Worm (Caenorhabditis elegans) whole organism, L4 larva: ENCODE results near the gene eral-1.
A peak's percentile ranks its signal among the peaks of the same experiment; 100 is the strongest.

ENCODE experiments used
- F49E8.2 ChIP-seq: sonication (generic microtip); optimal IDR thresholded peaks from 2 replicates; lab custom pipeline; 2016; ENCODE audit warnings: missing compliant biosample characterization, mild to moderate bottlenecking, missing genetic modification characterization, borderline replicate concordance
- R02D3.7 ChIP-seq: fragments of 150-350 bp; sonication (generic microtip); optimal IDR thresholded peaks from 3 replicates; lab custom pipeline; 2014; ENCODE audit warnings: missing biosample characterization, missing genetic modification characterization
- T20F7.1 ChIP-seq: fragments of 200-800 bp; sonication (Bioruptor generic); optimal IDR thresholded peaks from 2 replicates; lab custom pipeline; 2018; ENCODE audit warnings: mild to moderate bottlenecking, missing genetic modification characterization, missing compliant biosample characterization
- T26A8.4 ChIP-seq: fragments of 200-800 bp; sonication (Bioruptor generic); IDR thresholded peaks from 2 replicates; pipeline ENCODE4 v1.3.6; 2022; ENCODE audit warnings: missing genetic modification characterization, missing compliant biosample characterization
- ZK337.2 ChIP-seq: fragments of 200-800 bp; sonication (Bioruptor generic); IDR thresholded peaks from 2 replicates; pipeline ENCODE4 v1.3.6; 2022; ENCODE audit warnings: missing genetic modification reagents, missing genetic modification characterization, missing compliant biosample characterization
- ZK546.5 ChIP-seq, 2 experiments: sonication (generic microtip); optimal IDR thresholded peaks; 2 replicates each; lab custom pipeline; 2017; ENCODE audit warnings: missing biosample characterization in 2 of 2, missing genetic modification characterization in 2 of 2
- aha-1 ChIP-seq: fragments of 150-350 bp; peaks from one replicate; lab custom pipeline; 2014; ENCODE audit warnings: missing biosample characterization, missing genetic modification characterization
- aly-2 ChIP-seq: sonication (generic microtip); optimal IDR thresholded peaks from 2 replicates; lab custom pipeline; 2018; ENCODE audit warnings: missing biosample characterization, missing genetic modification characterization
- ceh-20 ChIP-seq: fragments of 200-800 bp; sonication (Bioruptor generic); IDR thresholded peaks from 2 replicates; pipeline ENCODE4 v1.3.6; 2022; ENCODE audit warnings: missing genetic modification reagents, missing genetic modification characterization, missing compliant biosample characterization
- ceh-44 ChIP-seq: fragments of 200-800 bp; sonication (Bioruptor generic); IDR thresholded peaks from 2 replicates; pipeline ENCODE4 v1.3.6; 2022; ENCODE audit warnings: missing genetic modification reagents, missing genetic modification characterization, missing compliant biosample characterization
- ctbp-1 ChIP-seq: fragments of 200-800 bp; sonication (Bioruptor generic); IDR thresholded peaks from 2 replicates; pipeline ENCODE4 v1.3.6; 2022; ENCODE audit warnings: missing genetic modification reagents, missing genetic modification characterization, missing compliant biosample characterization
- daf-16 ChIP-seq, 3 experiments: sonication (generic microtip); optimal IDR thresholded peaks; 2 replicates each; lab custom pipeline; 2016 to 2017; ENCODE audit warnings: missing genetic modification characterization in 3 of 3, missing genetic modification reagents in 3 of 3, mild to moderate bottlenecking in 2 of 3, missing compliant biosample characterization in 2 of 3, missing biosample characterization in 1 of 3, moderate library complexity in 1 of 3
- dmd-6 ChIP-seq: fragments of 200-800 bp; sonication (Bioruptor generic); IDR thresholded peaks from 2 replicates; pipeline ENCODE4 v1.3.6; 2022; ENCODE audit warnings: missing genetic modification reagents, missing genetic modification characterization, missing compliant biosample characterization
- dmd-8 ChIP-seq: fragments of 200-800 bp; sonication (Bioruptor generic); IDR thresholded peaks from 2 replicates; pipeline ENCODE4 v1.3.6; 2022; ENCODE audit warnings: missing genetic modification characterization, missing compliant biosample characterization
- dpl-1 ChIP-seq: fragments of 150-350 bp; optimal IDR thresholded peaks from 2 replicates; lab custom pipeline; 2014; ENCODE audit warnings: missing biosample characterization, missing genetic modification reagents, missing genetic modification characterization
- dve-1 ChIP-seq: sonication (generic microtip); optimal IDR thresholded peaks from 2 replicates; lab custom pipeline; 2017; ENCODE audit warnings: antibody characterized with exemption, mild to moderate bottlenecking, missing genetic modification characterization, missing compliant biosample characterization; ENCODE audit not compliant: insufficient read depth
- fos-1 ChIP-seq: fragments of 150-350 bp; optimal IDR thresholded peaks from 2 replicates; lab custom pipeline; 2014; ENCODE audit warnings: missing biosample characterization, missing genetic modification characterization
- hif-1 ChIP-seq, 2 experiments: sonication (generic microtip); optimal IDR thresholded peaks; 2 replicates each; lab custom pipeline; 2016 to 2017; ENCODE audit warnings: missing compliant biosample characterization in 2 of 2, missing genetic modification characterization in 2 of 2, missing genetic modification reagents in 2 of 2, missing genotype in 2 of 2, mild to moderate bottlenecking in 1 of 2
- hmg-1.1 ChIP-seq: fragments of 200-800 bp; sonication (Bioruptor generic); IDR thresholded peaks from 2 replicates; pipeline ENCODE4 v1.3.6; 2022; ENCODE audit warnings: missing genetic modification reagents, missing genetic modification characterization, missing compliant biosample characterization
- jun-1 ChIP-seq: fragments of 150-350 bp; optimal IDR thresholded peaks from 2 replicates; lab custom pipeline; 2014; ENCODE audit warnings: missing biosample characterization, missing genetic modification reagents, missing genetic modification characterization
- lin-13 ChIP-seq: fragments of 150-350 bp; optimal IDR thresholded peaks from 2 replicates; lab custom pipeline; 2014; ENCODE audit warnings: missing biosample characterization, missing genetic modification reagents, missing genetic modification characterization
- lin-15B ChIP-seq: fragments of 150-350 bp; sonication (generic microtip); optimal IDR thresholded peaks from 3 replicates; lab custom pipeline; 2014; ENCODE audit warnings: missing biosample characterization, missing genetic modification characterization
- lin-29 ChIP-seq: fragments of 200-800 bp; sonication (Bioruptor generic); IDR thresholded peaks from 2 replicates; pipeline ENCODE4 v1.3.6; 2022; ENCODE audit warnings: missing genetic modification reagents, missing genetic modification characterization, missing compliant biosample characterization
- lsy-2 ChIP-seq, 2 experiments: fragments of 150-350 bp in 1 of 2; sonication (generic microtip) in 1 of 2; optimal IDR thresholded peaks; 2 replicates each; lab custom pipeline; 2014 to 2017; ENCODE audit warnings: missing biosample characterization in 2 of 2, missing genetic modification characterization in 2 of 2
- madf-9 ChIP-seq: fragments of 200-800 bp; sonication (Bioruptor generic); conservative IDR thresholded peaks from 2 replicates; pipeline ENCODE4 v1.3.6; 2022; ENCODE audit warnings: missing genetic modification reagents, missing genetic modification characterization, missing compliant biosample characterization
- mes-2 ChIP-seq: sonication (generic microtip); optimal IDR thresholded peaks from 2 replicates; lab custom pipeline; 2016; ENCODE audit warnings: missing genotype, mild to moderate bottlenecking, missing genetic modification characterization, missing compliant biosample characterization; ENCODE audit not compliant: poor library complexity, severe bottlenecking
- mxl-2 ChIP-seq: fragments of 200-800 bp; sonication (Bioruptor generic); conservative IDR thresholded peaks from 2 replicates; pipeline ENCODE4 v1.3.6; 2022; ENCODE audit warnings: missing genetic modification reagents, missing genetic modification characterization, missing compliant biosample characterization
- mxl-3 ChIP-seq: fragments of 200-800 bp; sonication (Bioruptor generic); optimal IDR thresholded peaks from 2 replicates; lab custom pipeline; 2018; ENCODE audit warnings: mild to moderate bottlenecking, missing genetic modification characterization, missing compliant biosample characterization
- nhr-10 ChIP-seq: fragments of 150-350 bp; optimal IDR thresholded peaks from 2 replicates; lab custom pipeline; 2014; ENCODE audit warnings: missing biosample characterization, missing genetic modification characterization
- nhr-237 ChIP-seq: sonication (generic microtip); optimal IDR thresholded peaks from 2 replicates; lab custom pipeline; 2017; ENCODE audit warnings: missing biosample characterization, missing genetic modification characterization
- nhr-25 ChIP-seq: sonication (generic microtip); optimal IDR thresholded peaks from 2 replicates; lab custom pipeline; 2017; ENCODE audit warnings: missing genetic modification characterization, mild to moderate bottlenecking, missing compliant biosample characterization, antibody characterized with exemption, moderate library complexity, borderline replicate concordance; ENCODE audit not compliant: insufficient read depth
- nhr-28 ChIP-seq: fragments of 150-350 bp; optimal IDR thresholded peaks from 2 replicates; lab custom pipeline; 2014; ENCODE audit warnings: missing biosample characterization, missing genetic modification characterization
- nhr-48 ChIP-seq: sonication (generic microtip); optimal IDR thresholded peaks from 2 replicates; lab custom pipeline; 2016; ENCODE audit warnings: mild to moderate bottlenecking, missing genetic modification characterization, missing compliant biosample characterization
- nhr-77 ChIP-seq: fragments of 150-350 bp; optimal IDR thresholded peaks from 2 replicates; lab custom pipeline; 2014; ENCODE audit warnings: missing biosample characterization, missing genetic modification characterization
- pha-4 ChIP-seq, 2 experiments: fragments of 150-350 bp in 1 of 2; fragments of 200-800 bp in 1 of 2; sonication (Bioruptor generic) in 1 of 2; IDR thresholded peaks in 1 of 2; optimal IDR thresholded peaks in 1 of 2; 2 replicates each; pipeline versions ENCODE4 v1.3.6 to Lab custom; 2014 to 2022; ENCODE audit warnings: missing genetic modification characterization in 2 of 2, missing genetic modification reagents in 2 of 2, missing biosample characterization in 1 of 2, missing compliant biosample characterization in 1 of 2
- rbr-2 ChIP-seq: sonication (generic microtip); optimal IDR thresholded peaks from 2 replicates; lab custom pipeline; 2016; ENCODE audit warnings: missing genotype, missing genetic modification characterization, missing compliant biosample characterization
- snpc-4 ChIP-seq: fragments of 150-350 bp; optimal IDR thresholded peaks from 2 replicates; lab custom pipeline; 2014; ENCODE audit warnings: missing biosample characterization, missing genetic modification characterization
- spr-3 ChIP-seq: fragments of 200-800 bp; sonication (Bioruptor generic); optimal IDR thresholded peaks from 2 replicates; lab custom pipeline; 2018; ENCODE audit warnings: mild to moderate bottlenecking, missing genetic modification characterization, missing compliant biosample characterization
- tra-1 ChIP-seq: fragments of 200-800 bp; sonication (Bioruptor generic); IDR thresholded peaks from 2 replicates; pipeline ENCODE4 v1.3.6; 2022; ENCODE audit warnings: missing genetic modification reagents, missing genetic modification characterization, missing compliant biosample characterization
- unc-130 ChIP-seq: sonication (generic microtip); optimal IDR thresholded peaks from 2 replicates; lab custom pipeline; 2016; ENCODE audit warnings: missing genetic modification reagents, missing genetic modification characterization, missing compliant biosample characterization
- zag-1 ChIP-seq: fragments of 150-350 bp; optimal IDR thresholded peaks from 2 replicates; lab custom pipeline; 2014; ENCODE audit warnings: missing biosample characterization, missing genetic modification characterization
- zfp-2 ChIP-seq: sonication (generic microtip); optimal IDR thresholded peaks from 2 replicates; lab custom pipeline; 2016; ENCODE audit warnings: mild to moderate bottlenecking, missing genetic modification characterization, missing compliant biosample characterization
- zfp-3 ChIP-seq: fragments of 200-800 bp; sonication (Bioruptor generic); conservative IDR thresholded peaks from 2 replicates; pipeline ENCODE4 v1.3.6; 2022; ENCODE audit warnings: missing genetic modification reagents, missing genetic modification characterization, missing compliant biosample characterization
- zip-2 ChIP-seq: fragments of 150-350 bp; optimal IDR thresholded peaks from 2 replicates; lab custom pipeline; 2014; ENCODE audit warnings: missing biosample characterization, missing genetic modification characterization

Gene eral-1

DNA sequence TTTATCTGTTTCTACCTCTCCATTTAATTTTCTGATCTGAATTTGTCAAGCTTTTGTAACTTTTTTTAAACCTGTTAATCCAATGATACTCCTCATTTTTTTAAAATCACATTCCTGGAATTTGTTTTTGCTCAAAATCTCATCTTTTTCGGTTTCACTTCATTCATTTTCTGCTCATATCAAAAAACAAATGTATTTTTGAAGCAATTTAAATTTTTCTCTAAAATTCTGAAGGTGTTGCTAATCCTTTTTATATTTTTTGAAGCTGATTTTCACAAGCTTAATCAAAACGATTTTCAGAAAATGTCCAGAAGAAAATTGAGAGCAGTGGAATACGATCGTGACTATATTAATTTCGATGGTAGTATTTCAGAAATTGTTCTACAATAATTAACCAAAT lies 5.4 kb upstream of the eral-1 start, which contains the start of gene E02H1.5:
TSS of gene E02H1.5 (plus strand) at position 301 of the 400 bp plus-strand sequence.
- TF ChIP-seq nhr-25 (tag; lab: Kevin White, UChicago) (no peak), mes-2 (no peak), ceh-44 (no peak), snpc-4 (no peak), daf-16 (GFP tag; optimal IDR thresholded peaks at IDR 0.05; lab: Kevin White, UChicago) (no peak), daf-16 (tag; optimal IDR thresholded peaks at IDR 0.05; lab: Kevin White, UChicago) (no peak)
- TF ChIP-seq, all 104 proteins: peak for 0

DNA sequence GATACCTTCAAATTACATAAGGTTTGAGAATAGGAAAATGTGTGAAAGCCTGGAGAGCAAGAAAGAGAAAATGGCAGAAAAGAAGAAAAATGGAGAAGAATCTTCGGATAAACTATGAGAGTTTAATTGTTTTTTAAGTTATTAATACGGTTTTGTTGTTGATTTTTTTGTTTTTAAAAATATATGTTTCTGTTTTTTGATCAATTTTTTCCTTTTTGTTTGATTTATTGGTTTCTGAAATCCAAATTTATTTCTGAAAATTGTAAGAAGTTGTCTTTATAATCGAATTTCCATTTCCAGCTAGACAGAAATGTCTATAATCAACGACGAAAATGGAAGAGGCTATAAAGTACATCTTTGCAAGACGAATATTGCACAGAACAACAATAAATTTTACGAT lies 3.2 kb upstream of the eral-1 start, which contains the start of gene parp-2:
TSS of gene parp-2 (plus strand) at position 301 of the 400 bp plus-strand sequence.
- TF ChIP-seq ctbp-1, result no peak
- TF ChIP-seq dmd-6 (GFP tag; lab: Robert Waterston, UW), result no peak
- TF ChIP-seq daf-16 (GFP tag; optimal IDR thresholded peaks at IDR 0.05; lab: Kevin White, UChicago), result no peak
- TF ChIP-seq daf-16 (tag; optimal IDR thresholded peaks at IDR 0.05; lab: Kevin White, UChicago), result no peak
- TF ChIP-seq lin-29 (GFP tag; lab: Robert Waterston, UW), result no peak
- no peak for TF ChIP-seq zag-1 (tag; lab: Kevin White, UChicago)
- no peak for TF ChIP-seq nhr-48 (tag; lab: Kevin White, UChicago)
- no peak for TF ChIP-seq dpl-1 (GFP tag; lab: Kevin White, UChicago)
- TF ChIP-seq, all 104 proteins: peak for 0

DNA sequence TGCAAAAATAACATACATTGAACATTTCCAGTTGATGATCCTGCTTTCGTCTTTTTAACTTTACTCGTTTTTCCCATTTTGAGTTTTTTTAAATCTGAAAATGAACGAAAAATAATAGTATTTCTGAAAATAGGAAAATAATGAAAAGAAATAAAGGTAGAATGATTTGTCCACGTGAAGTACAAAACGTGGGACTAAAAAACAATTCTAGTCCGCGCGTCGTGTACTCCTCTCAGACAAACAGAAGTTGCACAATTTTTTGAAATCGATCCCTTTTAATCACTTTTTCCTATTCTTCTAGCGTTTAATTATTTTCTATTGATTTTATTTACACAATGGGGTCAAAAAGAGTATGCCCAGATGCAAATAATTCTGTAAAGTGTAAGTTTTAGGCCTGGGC lies 1.5 kb upstream of the eral-1 start, which contains the start of the genes E02H1.1 and tag-124:
TSS of gene E02H1.1 (minus strand) at position 94 of the 400 bp plus-strand sequence.
TSS of gene tag-124 (plus strand) at position 222 of the 400 bp plus-strand sequence.
- no peak for TF ChIP-seq zfp-2 (tag; lab: Kevin White, UChicago)
- peak in 1 of 2 experiments; percentile 89 for TF ChIP-seq lsy-2 (tag; optimal IDR thresholded peaks at IDR 0.05; lab: Kevin White, UChicago)
- TF ChIP-seq nhr-25 (tag; lab: Kevin White, UChicago), result no peak
- peak; percentile 49; the same call in 1 of the 2 replicates for TF ChIP-seq ceh-20
- TF ChIP-seq lin-13 (GFP tag; lab: Kevin White, UChicago), result no peak
- TF ChIP-seq spr-3 (GFP tag; lab: Kevin White, UChicago), result no peak
- TF ChIP-seq nhr-28, result peak; percentile 35
- TF ChIP-seq unc-130 (GFP tag; lab: Kevin White, UChicago), result peak; percentile 84
- TF ChIP-seq ceh-44, result no peak
- 0 out of 2 replicates have a peak, but pooled peaks have one; percentile 9 for TF ChIP-seq pha-4 (GFP tag; IDR thresholded peaks at IDR 0.05; lab: Robert Waterston, UW)
- TF ChIP-seq pha-4 (tag; optimal IDR thresholded peaks at IDR 0.05; lab: Kevin White, UChicago), result peak; percentile 49
- peak; percentile 82 for TF ChIP-seq T20F7.1
- no peak for TF ChIP-seq nhr-10 (tag; lab: Kevin White, UChicago)
- TF ChIP-seq lin-15B (tag; lab: Kevin White, UChicago), result no peak
- no peak for TF ChIP-seq zfp-3 (GFP tag; lab: Robert Waterston, UW)
- TF ChIP-seq zip-2 (tag; lab: Kevin White, UChicago), result peak; percentile 78
- peak; percentile 66 for TF ChIP-seq madf-9 (GFP tag; lab: Robert Waterston, UW)
- TF ChIP-seq R02D3.7 (tag; lab: Kevin White, UChicago), result no peak
- TF ChIP-seq mxl-3 (GFP tag; lab: Kevin White, UChicago), result peak; percentile 32
- TF ChIP-seq rbr-2 (tag; lab: Kevin White, UChicago), result peak; percentile 46
- no peak for TF ChIP-seq aly-2 (tag; lab: Kevin White, UChicago)
- TF ChIP-seq F49E8.2 (tag; lab: Kevin White, UChicago), result peak; percentile 45
- TF ChIP-seq dve-1 (tag; lab: Kevin White, UChicago), result peak; percentile 66
- TF ChIP-seq tra-1 (GFP tag; lab: Robert Waterston, UW), result peak; percentile 65; the same call in 1 of the 2 replicates
- no peak for TF ChIP-seq ZK546.5 (tag; optimal IDR thresholded peaks at IDR 0.05; lab: Kevin White, UChicago)
- TF ChIP-seq mxl-2 (GFP tag; lab: Robert Waterston, UW), result no peak
- peak; percentile 83 for TF ChIP-seq ZK337.2
- TF ChIP-seq hmg-1.1, result peak; percentile 62
- TF ChIP-seq nhr-237 (tag; lab: Kevin White, UChicago), result no peak
- peak; percentile 49 for TF ChIP-seq aha-1
- TF ChIP-seq jun-1, result no peak
- peak in 1 of 2 experiments; percentile 90 for TF ChIP-seq hif-1 (tag; optimal IDR thresholded peaks at IDR 0.05; lab: Kevin White, UChicago)
- TF ChIP-seq dmd-8 (GFP tag; lab: Robert Waterston, UW), result no peak
- 0 out of 2 replicates have a peak, but pooled peaks have one; percentile 31 for TF ChIP-seq ctbp-1
- no peak for TF ChIP-seq T26A8.4 (GFP tag; lab: Robert Waterston, UW)
- TF ChIP-seq fos-1, result no peak
- peak in 1 of 2 experiments; percentile 11 for TF ChIP-seq daf-16 (GFP tag; optimal IDR thresholded peaks at IDR 0.05; lab: Kevin White, UChicago)
- TF ChIP-seq daf-16 (tag; optimal IDR thresholded peaks at IDR 0.05; lab: Kevin White, UChicago), result peak; percentile 23
- TF ChIP-seq nhr-77 (tag; lab: Kevin White, UChicago), result no peak
